Fruit fly (Drosophila melanogaster): ENCODE data around the gene CG2975.

CG2975 gene

DNA sequence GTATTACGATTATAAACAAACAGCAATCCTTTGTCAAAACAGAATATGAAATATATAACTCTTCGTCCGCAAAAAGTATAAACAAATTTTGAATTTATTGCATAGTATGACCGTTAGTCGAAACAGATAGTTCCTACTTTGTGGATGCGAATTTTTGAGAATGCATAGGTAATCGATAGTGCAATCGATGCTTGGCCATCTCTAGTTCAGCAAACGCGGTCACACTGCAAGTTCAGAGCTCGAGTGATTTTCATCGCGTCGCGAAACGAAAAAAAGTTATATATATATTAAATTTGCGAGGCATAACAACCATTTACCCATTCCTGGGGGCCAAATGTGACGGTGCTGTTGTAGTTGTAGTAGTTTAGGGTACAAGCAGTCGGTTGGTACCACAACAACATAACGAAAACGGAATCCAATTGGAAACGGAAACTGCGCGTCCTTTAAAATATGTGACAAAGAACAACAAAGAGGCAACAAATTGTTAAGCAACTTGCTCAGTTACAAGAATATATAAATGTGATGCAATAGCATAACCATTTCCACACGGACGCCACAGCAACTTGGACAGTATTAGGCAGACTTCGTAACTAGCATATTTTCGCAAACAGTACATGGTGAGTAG lies 17.1 kb downstream of the CG2975 start, which contains the start of gene CG2991 (continued):
- peak; percentile 98 for TF ChIP-seq CG9797 (GFP tag; optimal IDR thresholded peaks at IDR 0.05)
- peak; percentile 60 for TF ChIP-seq Ets65A (GFP tag)
- TF ChIP-seq schlank (tag; optimal IDR thresholded peaks at IDR 0.05): no peak
- TF ChIP-seq bowl (GFP tag; IDR thresholded peaks at IDR 0.05): no peak
- TF ChIP-seq CG10543 (GFP tag; optimal IDR thresholded peaks at IDR 0.05): peak; percentile 64
- TF ChIP-seq Nf-YB (GFP tag; optimal IDR thresholded peaks at IDR 0.05): peak; percentile 11
- no peak for TF ChIP-seq Taf1 (GFP tag; IDR thresholded peaks at IDR 0.05)
- TF ChIP-seq gce (GFP tag; IDR thresholded peaks at IDR 0.05): no peak
- peak; percentile 39 for TF ChIP-seq Sin3A (optimal IDR thresholded peaks at IDR 0.05)
- peak; percentile 9 for TF ChIP-seq nerfin-1 (tag; optimal IDR thresholded peaks at IDR 0.05)
- peak; percentile 56 for TF ChIP-seq CG2712 (tag; optimal IDR thresholded peaks at IDR 0.05)
- no peak for TF ChIP-seq GATAe (GFP tag; conservative IDR thresholded peaks at IDR 0.05)
- TF ChIP-seq CG10366 (GFP tag; IDR thresholded peaks at IDR 0.05): no peak
- no peak for TF ChIP-seq CG30431 (GFP tag; optimal IDR thresholded peaks at IDR 0.05)
- TF ChIP-seq dm (GFP tag; optimal IDR thresholded peaks at IDR 0.05): peak; percentile 8
- peak; percentile 19 for TF ChIP-seq Deaf1 (tag; optimal IDR thresholded peaks at IDR 0.05)
- TF ChIP-seq phol (tag; optimal IDR thresholded peaks at IDR 0.05): peak; percentile 45
- TF ChIP-seq CG34422 (GFP tag; IDR thresholded peaks at IDR 0.05): peak; percentile 36; the same call in 1 of the 3 replicates
- peak; percentile 15 for TF ChIP-seq ftz-f1 (GFP tag; optimal IDR thresholded peaks at IDR 0.05)
- TF ChIP-seq gsb (GFP tag; IDR thresholded peaks at IDR 0.05): no peak
- peak in 1 of 3 experiments; percentile 38 for TF ChIP-seq Stat92E (GFP tag; optimal IDR thresholded peaks at IDR 0.05)
- TF ChIP-seq CG4282 (GFP tag; optimal IDR thresholded peaks at IDR 0.05): no peak
- peak; percentile 35 for TF ChIP-seq CG15601 (tag; optimal IDR thresholded peaks at IDR 0.05)
- TF ChIP-seq CG15073 (GFP tag; optimal IDR thresholded peaks at IDR 0.05): no peak
- peak; percentile 36 for TF ChIP-seq lab (GFP tag; optimal IDR thresholded peaks at IDR 0.05)
- peak; percentile 52 for TF ChIP-seq Jarid2 (GFP tag; optimal IDR thresholded peaks at IDR 0.05)
- TF ChIP-seq sd (tag; optimal IDR thresholded peaks at IDR 0.05): peak; percentile 82
- peak; percentile 11 for TF ChIP-seq CG10979 (tag; optimal IDR thresholded peaks at IDR 0.05)
- TF ChIP-seq aop (GFP tag; IDR thresholded peaks at IDR 0.05): no peak
- TF ChIP-seq org-1 (GFP tag; optimal IDR thresholded peaks at IDR 0.05): no peak
- TF ChIP-seq z (GFP tag; IDR thresholded peaks at IDR 0.05): 0 out of 3 replicates have a peak, but pooled peaks have one; percentile 29
- TF ChIP-seq BtbVII (GFP tag; optimal IDR thresholded peaks at IDR 0.05): peak; percentile 29
- peak; percentile 59; the same call in 2 of the 3 replicates for TF ChIP-seq vnd (GFP tag; IDR thresholded peaks at IDR 0.05; ENCODE audit: partially characterized antibody)
- peak; percentile 50 for TF ChIP-seq CG3847 (GFP tag; IDR thresholded peaks at IDR 0.05)
- TF ChIP-seq unpg (GFP tag; optimal IDR thresholded peaks at IDR 0.05): peak; percentile 43
- TF ChIP-seq Med (GFP tag): peak; percentile 85
- no peak for TF ChIP-seq Atf6 (GFP tag; IDR thresholded peaks at IDR 0.05)
- peak; percentile 13 for TF ChIP-seq exex (tag; optimal IDR thresholded peaks at IDR 0.05)
- no peak for TF ChIP-seq jigr1 (GFP tag; IDR thresholded peaks at IDR 0.05)
- no peak for TF ChIP-seq eve (GFP tag; optimal IDR thresholded peaks at IDR 0.05)
- TF ChIP-seq h (optimal IDR thresholded peaks at IDR 0.05): no peak
- TF ChIP-seq nmo (GFP tag; optimal IDR thresholded peaks at IDR 0.05): peak; percentile 56
- TF ChIP-seq CG8359 (GFP tag; optimal IDR thresholded peaks at IDR 0.05; ENCODE audit: borderline replicate concordance): no peak
- TF ChIP-seq CG17829 (tag; optimal IDR thresholded peaks at IDR 0.05): peak; percentile 75
- peak; percentile 31 for TF ChIP-seq Meics (GFP tag; optimal IDR thresholded peaks at IDR 0.05)
- no peak for TF ChIP-seq Tbp (GFP tag; optimal IDR thresholded peaks at IDR 0.05)
- no peak for TF ChIP-seq ranshi (GFP tag; IDR thresholded peaks at IDR 0.05)
- no peak for TF ChIP-seq psq (GFP tag; optimal IDR thresholded peaks at IDR 0.05)
- TF ChIP-seq wek (GFP tag; optimal IDR thresholded peaks at IDR 0.05): no peak
- peak; percentile 48 for TF ChIP-seq gro (GFP tag; optimal IDR thresholded peaks at IDR 0.05)
- no peak for TF ChIP-seq H2.0 (GFP tag; IDR thresholded peaks at IDR 0.05)

Measured in whole organism, embryonic.